Fruit fly (Drosophila melanogaster) S2 (cell line): ENCODE results near the gene Sap-r.

Experiments used
- CG8478 ChIP-seq: fragments of >200 bp; optimal IDR thresholded peaks from 2 replicates; lab custom pipeline; 2018
- CTCF ChIP-seq, 2 experiments: fragments of >200 bp; optimal IDR thresholded peaks; 2 replicates each; lab custom pipeline; 2018

- TF ChIP-seq CG8478 (lab: Kevin White, UChicago) (no peak), CTCF (optimal IDR thresholded peaks at IDR 0.05; lab: Kevin White, UChicago) (no peak)
These were observed 932 bp downstream of the Sap-r start for dm6 chr3R:30887711-30888549.
